Worm (Caenorhabditis elegans) whole organism, L2 larva: ENCODE measurements around the gene Y57E12AR.1.

Source experiments
- C34F6.9 ChIP-seq: fragments of 150-350 bp; optimal IDR thresholded peaks from 2 replicates; lab custom pipeline; 2014; ENCODE audit warnings: missing biosample characterization, missing genetic modification characterization
- F13H6.1 ChIP-seq: sonication (generic microtip); optimal IDR thresholded peaks from 2 replicates; lab custom pipeline; 2016; ENCODE audit warnings: missing genetic modification characterization, missing compliant biosample characterization
- R02D3.7 ChIP-seq: fragments of 150-350 bp; optimal IDR thresholded peaks from 2 replicates; lab custom pipeline; 2014; ENCODE audit warnings: missing biosample characterization, missing genetic modification characterization
- Y55F3AM.14 ChIP-seq: fragments of 200-800 bp; sonication (Bioruptor generic); optimal IDR thresholded peaks from 2 replicates; lab custom pipeline; 2018; ENCODE audit warnings: mild to moderate bottlenecking, missing genetic modification characterization, missing compliant biosample characterization
- alr-1 ChIP-seq: fragments of 150-350 bp; optimal IDR thresholded peaks from 2 replicates; lab custom pipeline; 2014; ENCODE audit warnings: missing biosample characterization, missing genetic modification characterization
- aly-2 ChIP-seq: fragments of 150-350 bp; optimal IDR thresholded peaks from 2 replicates; lab custom pipeline; 2014; ENCODE audit warnings: missing biosample characterization, missing genetic modification characterization
- ama-1 ChIP-seq: fragments of 150-350 bp; optimal IDR thresholded peaks from 2 replicates; lab custom pipeline; 2018; ENCODE audit warnings: inconsistent platforms
- blmp-1 ChIP-seq: sonication (generic microtip); optimal IDR thresholded peaks from 2 replicates; lab custom pipeline; 2017; ENCODE audit warnings: missing genetic modification characterization, mild to moderate bottlenecking, missing compliant biosample characterization, antibody characterized with exemption, moderate library complexity; ENCODE audit not compliant: insufficient read depth
- ceh-16 ChIP-seq: fragments of 150-350 bp; optimal IDR thresholded peaks from 2 replicates; lab custom pipeline; 2014; ENCODE audit warnings: missing biosample characterization, missing genetic modification characterization
- ceh-82 ChIP-seq: fragments of 150-350 bp; optimal IDR thresholded peaks from 2 replicates; lab custom pipeline; 2014; ENCODE audit warnings: missing biosample characterization, missing genetic modification characterization
- crh-2 ChIP-seq: sonication (generic microtip); optimal IDR thresholded peaks from 2 replicates; lab custom pipeline; 2017; ENCODE audit warnings: missing biosample characterization, missing genetic modification characterization
- dmd-4 ChIP-seq: sonication (generic microtip); optimal IDR thresholded peaks from 2 replicates; lab custom pipeline; 2017; ENCODE audit warnings: missing biosample characterization, missing genetic modification characterization
- egl-27 ChIP-seq: sonication (generic microtip); optimal IDR thresholded peaks from 3 replicates; lab custom pipeline; 2017; ENCODE audit warnings: missing biosample characterization, missing genetic modification reagents, missing genetic modification characterization
- elt-1 ChIP-seq: fragments of 150-350 bp; optimal IDR thresholded peaks from 2 replicates; lab custom pipeline; 2014; ENCODE audit warnings: missing biosample characterization, missing genetic modification characterization
- elt-3 ChIP-seq: sonication (generic microtip); optimal IDR thresholded peaks from 2 replicates; lab custom pipeline; 2017; ENCODE audit warnings: missing biosample characterization, missing genetic modification characterization
- fos-1 ChIP-seq: fragments of 150-350 bp; optimal IDR thresholded peaks from 2 replicates; lab custom pipeline; 2014; ENCODE audit warnings: missing biosample characterization, missing genetic modification characterization
- gmeb-1 ChIP-seq: fragments of 150-350 bp; optimal IDR thresholded peaks from 2 replicates; lab custom pipeline; 2014; ENCODE audit warnings: missing biosample characterization, missing genetic modification characterization
- lin-11 ChIP-seq: fragments of 150-350 bp; sonication (generic microtip); optimal IDR thresholded peaks from 2 replicates; lab custom pipeline; 2014; ENCODE audit warnings: missing biosample characterization, missing genetic modification characterization, inconsistent platforms, mixed read lengths
- lin-39 ChIP-seq: fragments of 150-350 bp; optimal IDR thresholded peaks from 2 replicates; lab custom pipeline; 2014; ENCODE audit warnings: missing biosample characterization, missing genetic modification reagents, missing genetic modification characterization
- lsy-2 ChIP-seq, 2 experiments: fragments of 150-350 bp in 1 of 2; sonication (generic microtip) in 1 of 2; optimal IDR thresholded peaks; 2 replicates each; lab custom pipeline; 2014 to 2017; ENCODE audit warnings: missing biosample characterization in 2 of 2, missing genetic modification characterization in 2 of 2
- mbf-1 ChIP-seq: sonication (generic microtip); optimal IDR thresholded peaks from 2 replicates; lab custom pipeline; 2017; ENCODE audit warnings: missing biosample characterization, missing genetic modification characterization
- nhr-10 ChIP-seq: sonication (generic microtip); optimal IDR thresholded peaks from 2 replicates; lab custom pipeline; 2017; ENCODE audit warnings: missing biosample characterization, missing genetic modification characterization
- nhr-11 ChIP-seq: fragments of 150-350 bp; optimal IDR thresholded peaks from 2 replicates; lab custom pipeline; 2014; ENCODE audit warnings: missing biosample characterization, missing genetic modification characterization
- nhr-12 ChIP-seq: fragments of 150-350 bp; optimal IDR thresholded peaks from 2 replicates; lab custom pipeline; 2014; ENCODE audit warnings: missing biosample characterization, missing genetic modification characterization
- nhr-21 ChIP-seq: fragments of 150-350 bp; optimal IDR thresholded peaks from 2 replicates; lab custom pipeline; 2014; ENCODE audit warnings: missing biosample characterization, missing genetic modification characterization
- nhr-23 ChIP-seq: fragments of 150-350 bp; optimal IDR thresholded peaks from 2 replicates; lab custom pipeline; 2014; ENCODE audit warnings: missing biosample characterization, missing genetic modification reagents, missing genetic modification characterization
- nhr-6 ChIP-seq: fragments of 150-350 bp; optimal IDR thresholded peaks from 2 replicates; lab custom pipeline; 2014; ENCODE audit warnings: missing biosample characterization, missing genetic modification characterization
- sem-4 ChIP-seq: fragments of 150-350 bp; optimal IDR thresholded peaks from 2 replicates; lab custom pipeline; 2014; ENCODE audit warnings: missing biosample characterization, missing genetic modification reagents, missing genetic modification characterization
- skn-1 ChIP-seq: sonication (generic microtip); optimal IDR thresholded peaks from 2 replicates; lab custom pipeline; 2017; ENCODE audit warnings: missing biosample characterization, missing genetic modification characterization
- sma-3 ChIP-seq: sonication (generic microtip); optimal IDR thresholded peaks from 2 replicates; lab custom pipeline; 2016; ENCODE audit warnings: missing genetic modification reagents, missing genetic modification characterization, missing compliant biosample characterization
- sma-9 ChIP-seq, 2 experiments: fragments of 150-350 bp in 1 of 2; sonication (generic microtip) in 1 of 2; optimal IDR thresholded peaks; 2 replicates each; lab custom pipeline; 2014 to 2016; ENCODE audit warnings: missing genetic modification characterization in 2 of 2, mild to moderate bottlenecking in 1 of 2, missing biosample characterization in 1 of 2, missing compliant biosample characterization in 1 of 2, missing genetic modification reagents in 1 of 2, moderate library complexity in 1 of 2
- snpc-4 ChIP-seq: fragments of 150-350 bp; optimal IDR thresholded peaks from 2 replicates; lab custom pipeline; 2014; ENCODE audit warnings: missing biosample characterization, missing genetic modification characterization
- unc-39 ChIP-seq: fragments of 150-350 bp; optimal IDR thresholded peaks from 2 replicates; lab custom pipeline; 2014; ENCODE audit warnings: missing biosample characterization, missing genetic modification characterization
- unc-55 ChIP-seq: fragments of 150-350 bp; sonication (generic microtip); optimal IDR thresholded peaks from 3 replicates; lab custom pipeline; 2014; ENCODE audit warnings: missing biosample characterization, missing genetic modification reagents, missing genetic modification characterization
- unc-62 ChIP-seq: fragments of 150-350 bp; optimal IDR thresholded peaks from 2 replicates; lab custom pipeline; 2014; ENCODE audit warnings: missing biosample characterization, missing genetic modification reagents, missing genetic modification characterization
- zag-1 ChIP-seq: fragments of 150-350 bp; optimal IDR thresholded peaks from 2 replicates; lab custom pipeline; 2014; ENCODE audit warnings: missing biosample characterization, missing genetic modification characterization
- ztf-4 ChIP-seq: fragments of 150-350 bp; optimal IDR thresholded peaks from 2 replicates; lab custom pipeline; 2014; ENCODE audit warnings: missing biosample characterization, missing genetic modification characterization

Y57E12AR.1 gene

DNA sequence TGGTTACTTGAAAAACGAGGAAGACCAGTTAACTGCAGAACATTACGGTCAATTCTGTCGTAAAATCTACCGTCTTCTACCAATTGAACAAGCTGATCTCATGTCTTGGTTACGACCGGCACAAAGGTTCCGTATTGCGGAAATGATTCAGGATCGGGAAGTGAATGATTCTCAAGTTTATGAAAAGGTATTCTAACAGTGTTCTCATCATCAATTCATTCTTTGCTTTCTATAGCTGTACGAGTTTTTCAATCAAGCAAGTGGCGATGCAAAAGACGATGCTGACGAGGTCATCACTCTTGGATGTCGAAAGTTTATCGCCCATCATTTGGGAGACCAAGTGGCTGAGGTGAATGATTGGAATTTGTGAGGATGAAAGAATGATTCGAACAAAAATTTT lies 22.2 kb upstream of the Y57E12AR.1 start:
- no peak for TF ChIP-seq sem-4
- no peak for TF ChIP-seq ztf-4 (tag; lab: Kevin White, UChicago)
- no peak for TF ChIP-seq zag-1 (tag; lab: Kevin White, UChicago)
- no peak for TF ChIP-seq nhr-11
- no peak for TF ChIP-seq egl-27 (tag; lab: Kevin White, UChicago)
- no peak for TF ChIP-seq nhr-6 (tag; lab: Kevin White, UChicago)

DNA sequence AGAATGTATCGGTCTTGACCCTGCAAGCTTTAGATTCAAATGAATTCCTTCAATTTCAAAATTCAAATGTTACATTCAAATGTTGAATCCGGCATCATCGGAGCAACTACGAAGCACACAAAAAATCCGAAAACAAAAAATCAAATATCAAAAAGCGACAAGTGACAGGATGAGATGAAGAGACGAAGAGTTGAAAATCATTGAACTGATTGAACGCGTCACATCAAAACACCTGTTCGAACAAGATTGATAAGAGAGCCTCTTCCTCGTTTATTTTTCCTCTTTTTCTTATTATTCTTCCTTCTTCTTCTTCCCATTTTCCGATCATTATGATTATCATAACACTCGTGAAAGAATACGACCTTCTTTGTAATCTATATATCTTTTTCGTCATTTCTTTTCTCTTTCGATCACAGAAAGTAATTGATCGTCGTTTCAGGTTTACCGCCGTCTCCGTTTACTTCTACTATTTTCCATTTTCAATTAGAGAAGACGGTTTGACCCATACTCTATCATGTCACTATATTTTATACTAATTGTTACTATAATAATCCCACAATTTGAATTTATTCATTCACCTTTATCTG lies 20.5 kb upstream of the Y57E12AR.1 start, which contains the start of gene VC5.2:
VC5.2 (plus strand) TSS at position 439 of the 587 bp plus-strand sequence.
- no peak for TF ChIP-seq nhr-10 (tag; lab: Kevin White, UChicago)
- no peak for TF ChIP-seq F13H6.1 (tag; lab: Kevin White, UChicago)
- no peak for TF ChIP-seq lin-11 (tag; lab: Kevin White, UChicago)
- no peak for TF ChIP-seq nhr-23 (tag; lab: Kevin White, UChicago)
- TF ChIP-seq mbf-1 (tag; lab: Kevin White, UChicago), result no peak
- no peak for TF ChIP-seq sma-3
- TF ChIP-seq snpc-4, result no peak
- TF ChIP-seq sma-9 (GFP tag; optimal IDR thresholded peaks at IDR 0.05; lab: Kevin White, UChicago), result peak; percentile 48
- TF ChIP-seq sma-9 (tag; optimal IDR thresholded peaks at IDR 0.05; lab: Kevin White, UChicago), result no peak
- no peak for TF ChIP-seq R02D3.7 (tag; lab: Kevin White, UChicago)
- no peak for TF ChIP-seq unc-62 (GFP tag; lab: Kevin White, UChicago)
- no peak for TF ChIP-seq alr-1 (tag; lab: Kevin White, UChicago)
- TF ChIP-seq lsy-2 (tag; optimal IDR thresholded peaks at IDR 0.05; lab: Kevin White, UChicago), result peak in 1 of 2 experiments; percentile 37
- TF ChIP-seq gmeb-1, result no peak
- peak; percentile 46 for TF ChIP-seq blmp-1 (tag; lab: Kevin White, UChicago)
- no peak for TF ChIP-seq elt-3 (tag; lab: Kevin White, UChicago)
- TF ChIP-seq, all 48 proteins: peak for 3

DNA sequence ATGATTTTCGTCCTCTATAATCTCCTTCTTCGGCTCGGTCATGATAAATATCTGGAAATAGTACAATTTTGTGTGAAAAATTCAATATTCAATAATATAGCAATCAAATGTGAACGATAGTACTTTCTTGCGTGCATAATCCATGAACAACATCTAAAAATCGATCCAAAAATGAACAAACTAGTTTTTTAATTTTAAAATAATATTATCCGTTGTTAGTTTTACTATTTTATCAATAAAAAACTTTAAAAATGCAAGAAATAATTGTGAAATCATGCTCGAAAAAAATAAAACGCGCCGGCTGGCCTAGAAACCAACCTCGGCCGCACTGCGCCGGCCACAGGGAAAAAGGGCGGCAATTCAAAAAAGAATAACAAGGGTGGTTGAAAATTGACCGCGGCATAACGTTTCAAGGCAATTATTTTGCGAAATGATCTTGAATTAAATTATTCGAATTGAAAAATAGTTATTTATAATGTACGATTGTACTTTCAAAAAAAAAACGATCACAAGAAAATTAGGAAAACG lies 19.6 kb upstream of the Y57E12AR.1 start, which contains the start of gene mys-1:
mys-1 (minus strand) TSS at position 51 of the 528 bp plus-strand sequence.
- TF ChIP-seq sma-3 (peak; percentile 71), fos-1 (tag; lab: Kevin White, UChicago) (peak; percentile 9), lsy-2 (tag; optimal IDR thresholded peaks at IDR 0.05; lab: Kevin White, UChicago) (peak in 1 of 2 experiments; percentile 69), blmp-1 (tag; lab: Kevin White, UChicago) (no peak), mbf-1 (tag; lab: Kevin White, UChicago) (no peak), egl-27 (tag; lab: Kevin White, UChicago) (no peak), sem-4 (peak; percentile 9), unc-55 (GFP tag; lab: Kevin White, UChicago) (peak; percentile 63), aly-2 (tag; lab: Kevin White, UChicago) (no peak), crh-2 (tag; lab: Kevin White, UChicago) (peak; percentile 0), F13H6.1 (tag; lab: Kevin White, UChicago) (peak; percentile 67), sma-9 (GFP tag; optimal IDR thresholded peaks at IDR 0.05; lab: Kevin White, UChicago) (peak; percentile 80), sma-9 (tag; optimal IDR thresholded peaks at IDR 0.05; lab: Kevin White, UChicago) (no peak), nhr-6 (tag; lab: Kevin White, UChicago) (no peak), unc-39 (tag; lab: Kevin White, UChicago) (no peak), dmd-4 (no peak), nhr-21 (tag; lab: Kevin White, UChicago) (no peak), gmeb-1 (peak; percentile 94)

DNA sequence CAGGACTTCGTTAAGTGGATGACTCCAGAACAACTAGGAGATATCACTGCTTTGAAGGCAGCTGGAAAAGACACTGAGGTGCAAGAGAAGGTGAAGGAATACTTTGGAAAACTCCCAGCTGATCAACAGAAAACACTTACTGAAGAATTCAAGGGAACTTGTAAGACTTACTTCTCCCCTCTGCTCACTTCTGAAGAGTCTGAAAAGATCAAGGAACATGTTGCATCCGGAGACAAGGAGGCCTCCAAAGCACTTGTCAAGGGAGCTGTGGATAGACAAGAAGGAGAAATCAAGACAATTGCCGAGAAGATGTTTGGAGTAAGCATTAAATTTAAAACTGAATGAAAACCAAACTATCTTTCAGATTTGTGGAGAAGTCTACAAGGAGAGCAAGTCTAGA lies 14.3 kb upstream of the Y57E12AR.1 start:
- TF ChIP-seq ceh-16, result no peak
- no peak for TF ChIP-seq ceh-82 (tag; lab: Kevin White, UChicago)
- no peak for TF ChIP-seq ama-1 (lab: Kevin White, UChicago)
- TF ChIP-seq gmeb-1, result no peak
- TF ChIP-seq lin-11 (tag; lab: Kevin White, UChicago), result no peak
- TF ChIP-seq sma-9 (GFP tag; optimal IDR thresholded peaks at IDR 0.05; lab: Kevin White, UChicago), result no peak
- no peak for TF ChIP-seq sma-9 (tag; optimal IDR thresholded peaks at IDR 0.05; lab: Kevin White, UChicago)
- no peak for TF ChIP-seq unc-39 (tag; lab: Kevin White, UChicago)
- TF ChIP-seq skn-1, result no peak
- no peak for TF ChIP-seq elt-3 (tag; lab: Kevin White, UChicago)
- no peak for TF ChIP-seq zag-1 (tag; lab: Kevin White, UChicago)
- TF ChIP-seq lin-39, result no peak
- TF ChIP-seq F13H6.1 (tag; lab: Kevin White, UChicago), result no peak
- TF ChIP-seq elt-1, result no peak
- TF ChIP-seq nhr-12 (tag; lab: Kevin White, UChicago), result no peak
- no peak for TF ChIP-seq Y55F3AM.14
- no peak for TF ChIP-seq nhr-21 (tag; lab: Kevin White, UChicago)
- TF ChIP-seq alr-1 (tag; lab: Kevin White, UChicago), result no peak
- TF ChIP-seq mbf-1 (tag; lab: Kevin White, UChicago), result no peak
- no peak for TF ChIP-seq lsy-2 (tag; optimal IDR thresholded peaks at IDR 0.05; lab: Kevin White, UChicago)
- TF ChIP-seq C34F6.9 (tag; lab: Kevin White, UChicago), result no peak
